Fruit fly (Drosophila melanogaster) Kc167 (cell line): ENCODE results near the gene mRpL10.

Source experiments
- Sin3A ChIP-seq: fragments of >200 bp; optimal IDR thresholded peaks from 2 replicates; lab custom pipeline; 2018; ENCODE audit warnings: missing external identifiers
- h ChIP-seq: fragments of >200 bp; optimal IDR thresholded peaks from 3 replicates; lab custom pipeline; 2018; ENCODE audit warnings: missing external identifiers
- insv ChIP-seq: fragments of >200 bp; optimal IDR thresholded peaks from 3 replicates; lab custom pipeline; 2018; ENCODE audit warnings: missing external identifiers
- psq ChIP-seq: fragments of >200 bp; optimal IDR thresholded peaks from 2 replicates; lab custom pipeline; 2017; ENCODE audit warnings: missing external identifiers
- ttk ChIP-seq: sonication (Bioruptor generic); optimal IDR thresholded peaks from 2 replicates; lab custom pipeline; 2017; ENCODE audit warnings: missing external identifiers

- no peak for TF ChIP-seq psq (lab: Kevin White, UChicago)
- no peak for TF ChIP-seq h
- TF ChIP-seq Sin3A = no peak
- no peak for TF ChIP-seq ttk (lab: Kevin White, UChicago)
- no peak for TF ChIP-seq insv (lab: Kevin White, UChicago)
Measured at dm6 chr2L:252174-252573, 48.6 kb downstream of the mRpL10 start, which contains the start of gene Rpp30.
